Worm (Caenorhabditis elegans) whole organism, L3 larva: Measurements from ENCODE around the gene C13F10.7.

ENCODE experiments used
- R02D3.7 ChIP-seq: fragments of 150-350 bp; optimal IDR thresholded peaks from 2 replicates; lab custom pipeline; 2014; ENCODE audit warnings: missing biosample characterization, missing genetic modification characterization
- ZK546.5 ChIP-seq: sonication (generic microtip); optimal IDR thresholded peaks from 2 replicates; lab custom pipeline; 2017; ENCODE audit warnings: missing biosample characterization, missing genetic modification characterization
- ama-1 ChIP-seq: fragments of 150-350 bp; optimal IDR thresholded peaks from 2 replicates; lab custom pipeline; 2018
- ceh-28 ChIP-seq: fragments of 150-350 bp; optimal IDR thresholded peaks from 2 replicates; lab custom pipeline; 2014; ENCODE audit warnings: missing biosample characterization, missing genetic modification reagents, missing genetic modification characterization
- ceh-82 ChIP-seq: fragments of 150-350 bp; optimal IDR thresholded peaks from 2 replicates; lab custom pipeline; 2014; ENCODE audit warnings: missing biosample characterization, missing genetic modification characterization
- ceh-9 ChIP-seq: sonication (generic microtip); optimal IDR thresholded peaks from 2 replicates; lab custom pipeline; 2018; ENCODE audit warnings: missing biosample characterization, missing genetic modification characterization
- daf-12 ChIP-seq: fragments of 150-350 bp; optimal IDR thresholded peaks from 2 replicates; lab custom pipeline; 2014; ENCODE audit warnings: missing biosample characterization, missing genetic modification reagents, missing genetic modification characterization
- elt-2 ChIP-seq: sonication (generic microtip); optimal IDR thresholded peaks from 2 replicates; lab custom pipeline; 2016; ENCODE audit warnings: missing genetic modification reagents, mild to moderate bottlenecking, missing genetic modification characterization, missing compliant biosample characterization
- elt-3 ChIP-seq, 3 experiments: fragments of 150-350 bp in 1 of 3; sonication (generic microtip) in 2 of 3; optimal IDR thresholded peaks; 2 replicates in 2 of 3; 4 replicates in 1 of 3; lab custom pipeline; 2014 to 2017; ENCODE audit warnings: missing biosample characterization in 3 of 3, missing genetic modification characterization in 3 of 3
- eor-1 ChIP-seq, 2 experiments: fragments of 150-350 bp; optimal IDR thresholded peaks; 2 replicates each; lab custom pipeline; 2014 to 2018; ENCODE audit warnings: missing biosample characterization in 2 of 2, missing genetic modification characterization in 2 of 2
- fkh-10 ChIP-seq: sonication (generic microtip); optimal IDR thresholded peaks from 2 replicates; lab custom pipeline; 2017; ENCODE audit warnings: missing biosample characterization, missing genetic modification reagents, missing genetic modification characterization
- fkh-2 ChIP-seq: fragments of 150-350 bp; optimal IDR thresholded peaks from 2 replicates; lab custom pipeline; 2014; ENCODE audit warnings: missing biosample characterization, missing genetic modification reagents, missing genetic modification characterization
- hmg-11 ChIP-seq: sonication (generic microtip); optimal IDR thresholded peaks from 2 replicates; lab custom pipeline; 2016; ENCODE audit warnings: missing genetic modification characterization, missing compliant biosample characterization
- jun-1 ChIP-seq: fragments of 150-350 bp; optimal IDR thresholded peaks from 2 replicates; lab custom pipeline; 2014; ENCODE audit warnings: missing biosample characterization, missing genetic modification reagents, missing genetic modification characterization
- lin-15B ChIP-seq: fragments of 150-350 bp; optimal IDR thresholded peaks from 2 replicates; lab custom pipeline; 2014; ENCODE audit warnings: missing biosample characterization, missing genetic modification characterization
- lin-39 ChIP-seq: fragments of 150-350 bp; optimal IDR thresholded peaks from 2 replicates; lab custom pipeline; 2018; ENCODE audit warnings: missing biosample characterization, missing genetic modification reagents, missing genetic modification characterization
- mdl-1 ChIP-seq: fragments of 150-350 bp; optimal IDR thresholded peaks from 2 replicates; lab custom pipeline; 2014; ENCODE audit warnings: missing biosample characterization, missing genetic modification characterization
- mml-1 ChIP-seq: fragments of 150-350 bp; sonication (generic microtip); optimal IDR thresholded peaks from 3 replicates; lab custom pipeline; 2014; ENCODE audit warnings: missing biosample characterization, missing genetic modification characterization
- nfya-1 ChIP-seq: sonication (generic microtip); optimal IDR thresholded peaks from 2 replicates; lab custom pipeline; 2017; ENCODE audit warnings: missing genetic modification characterization, mild to moderate bottlenecking, missing compliant biosample characterization, antibody characterized with exemption, moderate library complexity; ENCODE audit not compliant: insufficient read depth
- nhr-12 ChIP-seq: fragments of 150-350 bp; optimal IDR thresholded peaks from 2 replicates; lab custom pipeline; 2014; ENCODE audit warnings: missing biosample characterization, missing genetic modification characterization
- nhr-23 ChIP-seq: fragments of 150-350 bp; optimal IDR thresholded peaks from 2 replicates; lab custom pipeline; 2014; ENCODE audit warnings: missing biosample characterization, missing genetic modification reagents, missing genetic modification characterization
- nhr-237 ChIP-seq: fragments of 150-350 bp; optimal IDR thresholded peaks from 2 replicates; lab custom pipeline; 2014; ENCODE audit warnings: missing biosample characterization, missing genetic modification characterization
- nhr-28 ChIP-seq: fragments of 150-350 bp; optimal IDR thresholded peaks from 2 replicates; lab custom pipeline; 2014; ENCODE audit warnings: missing biosample characterization, missing genetic modification characterization
- nhr-43 ChIP-seq: sonication (generic microtip); optimal IDR thresholded peaks from 2 replicates; lab custom pipeline; 2016; ENCODE audit warnings: mild to moderate bottlenecking, missing genetic modification characterization, missing compliant biosample characterization; ENCODE audit not compliant: poor library complexity, severe bottlenecking
- nhr-67 ChIP-seq: fragments of 150-350 bp; optimal IDR thresholded peaks from 2 replicates; lab custom pipeline; 2014; ENCODE audit warnings: missing biosample characterization, missing genetic modification characterization
- nhr-77 ChIP-seq: fragments of 150-350 bp; optimal IDR thresholded peaks from 2 replicates; lab custom pipeline; 2014; ENCODE audit warnings: missing biosample characterization, missing genetic modification characterization
- pha-4 ChIP-seq: fragments of 150-350 bp; optimal IDR thresholded peaks from 2 replicates; lab custom pipeline; 2014; ENCODE audit warnings: missing biosample characterization, missing genetic modification reagents, missing genetic modification characterization
- pqm-1 ChIP-seq: fragments of 150-350 bp; optimal IDR thresholded peaks from 2 replicates; lab custom pipeline; 2017; ENCODE audit warnings: missing biosample characterization, missing genetic modification characterization, inconsistent platforms
- sea-2 ChIP-seq: fragments of 150-350 bp; sonication (generic microtip); optimal IDR thresholded peaks from 4 replicates; lab custom pipeline; 2014; ENCODE audit warnings: missing biosample characterization, missing genetic modification reagents, missing genetic modification characterization
- skn-1 ChIP-seq: fragments of 150-350 bp; optimal IDR thresholded peaks from 2 replicates; lab custom pipeline; 2014; ENCODE audit warnings: missing biosample characterization, missing genetic modification characterization
- snpc-4 ChIP-seq: fragments of 150-350 bp; optimal IDR thresholded peaks from 2 replicates; lab custom pipeline; 2014; ENCODE audit warnings: missing biosample characterization, missing genetic modification characterization
- tbx-2 ChIP-seq: sonication (generic microtip); optimal IDR thresholded peaks from 2 replicates; lab custom pipeline; 2016; ENCODE audit warnings: mild to moderate bottlenecking, missing genetic modification characterization, missing compliant biosample characterization
- unc-62 ChIP-seq: fragments of 150-350 bp; sonication (generic microtip); optimal IDR thresholded peaks from 4 replicates; lab custom pipeline; 2014; ENCODE audit warnings: missing biosample characterization, missing genetic modification reagents, missing genetic modification characterization
- ztf-4 ChIP-seq: fragments of 150-350 bp; optimal IDR thresholded peaks from 2 replicates; lab custom pipeline; 2014; ENCODE audit warnings: missing biosample characterization, missing genetic modification characterization

The C13F10.7 gene

ce11 chrV:7223152-7223551, at the start of gene C13F10.7:
C13F10.7 (minus strand) TSS chrV:7223252.
- TF ChIP-seq nhr-12 (no peak), nhr-23 (tag; lab: Kevin White, UChicago) (no peak), mml-1 (tag; lab: Kevin White, UChicago) (no peak)

ce11 chrV:7269399-7269798, 46.3 kb upstream of the C13F10.7 start, which contains the start of gene C13A2.6:
C13A2.6 (plus strand) TSS chrV:7269699.
- TF ChIP-seq nhr-12, result no peak
- no peak for TF ChIP-seq nhr-67 (tag; lab: Kevin White, UChicago)
- no peak for TF ChIP-seq ceh-9 (tag; lab: Kevin White, UChicago)
- no peak for TF ChIP-seq ceh-82 (tag; lab: Kevin White, UChicago)
- no peak for TF ChIP-seq ztf-4
- no peak for TF ChIP-seq nhr-237 (tag; lab: Kevin White, UChicago)
- no peak for TF ChIP-seq unc-62 (GFP tag; lab: Kevin White, UChicago)
- TF ChIP-seq eor-1 (tag; optimal IDR thresholded peaks at IDR 0.05; lab: Kevin White, UChicago), result no peak
- no peak for TF ChIP-seq pha-4
- TF ChIP-seq jun-1 (tag; lab: Kevin White, UChicago), result no peak
- no peak for TF ChIP-seq ama-1
- TF ChIP-seq pqm-1 (tag; lab: Kevin White, UChicago), result no peak
- TF ChIP-seq fkh-10 (GFP tag; lab: Kevin White, UChicago), result no peak
- TF ChIP-seq tbx-2 (tag; lab: Kevin White, UChicago), result no peak
- no peak for TF ChIP-seq skn-1 (tag; lab: Kevin White, UChicago)
- no peak for TF ChIP-seq lin-39 (tag; lab: Kevin White, UChicago)
- TF ChIP-seq snpc-4 (tag; lab: Kevin White, UChicago), result no peak
- TF ChIP-seq daf-12 (tag; lab: Kevin White, UChicago), result no peak

- TF ChIP-seq tbx-2 (tag; lab: Kevin White, UChicago), result no peak
- TF ChIP-seq nhr-43 (tag; lab: Kevin White, UChicago), result no peak
- TF ChIP-seq pha-4, result no peak
- no peak for TF ChIP-seq R02D3.7 (tag; lab: Kevin White, UChicago)
- no peak for TF ChIP-seq hmg-11 (tag; lab: Kevin White, UChicago)
- TF ChIP-seq mml-1 (tag; lab: Kevin White, UChicago), result no peak
- no peak for TF ChIP-seq snpc-4 (tag; lab: Kevin White, UChicago)
Measured at ce11 chrV:7266021-7266420, 43.0 kb upstream of the C13F10.7 start, which contains the start of gene C13A2.7. C13A2.7 (plus strand) TSS chrV:7266321.

- no peak for TF ChIP-seq ceh-9 (tag; lab: Kevin White, UChicago)
- TF ChIP-seq fkh-10 (GFP tag; lab: Kevin White, UChicago), result no peak
- no peak for TF ChIP-seq pha-4
- no peak for TF ChIP-seq lin-15B (tag; lab: Kevin White, UChicago)
- TF ChIP-seq nfya-1 (tag; lab: Kevin White, UChicago), result no peak
- no peak for TF ChIP-seq ZK546.5
- no peak for TF ChIP-seq elt-2 (tag; lab: Kevin White, UChicago)
- TF ChIP-seq elt-3 (tag; optimal IDR thresholded peaks at IDR 0.05; lab: Kevin White, UChicago), result no peak
- TF ChIP-seq skn-1 (tag; lab: Kevin White, UChicago), result no peak
- TF ChIP-seq ztf-4, result no peak
- TF ChIP-seq daf-12 (tag; lab: Kevin White, UChicago), result no peak
- no peak for TF ChIP-seq hmg-11 (tag; lab: Kevin White, UChicago)
- TF ChIP-seq nhr-77 (tag; lab: Kevin White, UChicago), result no peak
- no peak for TF ChIP-seq sea-2 (GFP tag; lab: Kevin White, UChicago)
- TF ChIP-seq nhr-28 (tag; lab: Kevin White, UChicago), result no peak
- no peak for TF ChIP-seq fkh-2 (tag; lab: Kevin White, UChicago)
- TF ChIP-seq mdl-1, result no peak
Measured at ce11 chrV:7264042-7264441, 41.0 kb upstream of the C13F10.7 start, which contains the start of gene C13A2.9. C13A2.9 (minus strand) TSS chrV:7264142.

DNA sequence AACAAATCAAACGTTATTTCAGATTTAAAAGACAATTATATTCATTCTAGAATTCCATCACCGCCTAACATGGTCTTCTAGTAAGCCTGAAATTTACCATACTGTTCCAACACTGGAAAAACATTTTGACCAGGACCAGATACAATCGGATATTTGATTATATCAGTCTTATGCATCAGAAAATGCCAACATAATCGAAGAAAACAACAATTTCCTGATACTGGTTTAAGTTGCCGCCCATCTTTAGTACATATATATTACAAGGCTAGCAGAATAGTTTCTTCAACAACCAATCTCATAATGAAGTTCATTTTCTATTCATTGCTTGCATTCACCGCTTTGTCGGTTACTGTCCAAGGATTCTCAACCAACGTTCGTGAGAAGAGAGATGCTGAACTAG, 35.9 kb upstream of the C13F10.7 start, which contains the start of gene C13A2.12:
Gene C13A2.12 (plus strand): TSS at position 301 of the 400 bp plus-strand sequence.
- TF ChIP-seq ceh-28 (tag; lab: Kevin White, UChicago) (no peak), ama-1 (no peak), nhr-28 (tag; lab: Kevin White, UChicago) (no peak), R02D3.7 (tag; lab: Kevin White, UChicago) (no peak), nhr-43 (tag; lab: Kevin White, UChicago) (no peak), ZK546.5 (no peak)
- TF ChIP-seq, all 47 proteins: peak for 0
